Worm (Caenorhabditis elegans) whole organism, late embryonic: ENCODE measurements around the gene H39E20.1.

Experiments used
- K02D7.2 ChIP-seq: sonication (generic microtip); optimal IDR thresholded peaks from 2 replicates; lab custom pipeline; 2017; ENCODE audit warnings: mild to moderate bottlenecking, missing genetic modification characterization, missing compliant biosample characterization
- T23F11.4 ChIP-seq: fragments of 200-800 bp; sonication (Bioruptor generic); optimal IDR thresholded peaks from 2 replicates; lab custom pipeline; 2018; ENCODE audit warnings: mild to moderate bottlenecking, missing genetic modification characterization, missing compliant biosample characterization
- Y22D7AL.16 ChIP-seq: sonication (generic microtip); optimal IDR thresholded peaks from 2 replicates; lab custom pipeline; 2016; ENCODE audit warnings: missing genetic modification characterization, missing compliant biosample characterization
- ama-1 ChIP-seq: fragments of 150-350 bp; optimal IDR thresholded peaks from 2 replicates; lab custom pipeline; 2014
- ceh-14 ChIP-seq: sonication (generic microtip); optimal IDR thresholded peaks from 2 replicates; lab custom pipeline; 2016; ENCODE audit warnings: missing genotype, missing genetic modification characterization, missing compliant biosample characterization
- ceh-18 ChIP-seq: sonication (generic microtip); optimal IDR thresholded peaks from 2 replicates; lab custom pipeline; 2016; ENCODE audit warnings: missing genetic modification characterization, missing compliant biosample characterization
- ceh-19 ChIP-seq: fragments of 200-800 bp; sonication (Bioruptor generic); optimal IDR thresholded peaks from 2 replicates; lab custom pipeline; 2018; ENCODE audit warnings: mild to moderate bottlenecking, missing genetic modification characterization, missing compliant biosample characterization
- ceh-2 ChIP-seq: sonication (generic microtip); optimal IDR thresholded peaks from 2 replicates; lab custom pipeline; 2016; ENCODE audit warnings: missing genotype, missing genetic modification characterization, missing compliant biosample characterization
- ceh-22 ChIP-seq: sonication (generic microtip); optimal IDR thresholded peaks from 2 replicates; lab custom pipeline; 2017; ENCODE audit warnings: missing biosample characterization, missing genetic modification characterization
- ceh-24 ChIP-seq: sonication (generic microtip); optimal IDR thresholded peaks from 2 replicates; lab custom pipeline; 2016; ENCODE audit warnings: mild to moderate bottlenecking, missing genetic modification characterization, missing compliant biosample characterization
- ceh-48 ChIP-seq: sonication (generic microtip); optimal IDR thresholded peaks from 2 replicates; lab custom pipeline; 2016; ENCODE audit warnings: missing genetic modification characterization, inconsistent platforms, missing compliant biosample characterization
- ceh-6 ChIP-seq: fragments of 200-800 bp; sonication (Bioruptor generic); optimal IDR thresholded peaks from 2 replicates; lab custom pipeline; 2018; ENCODE audit warnings: mild to moderate bottlenecking, missing genetic modification characterization, missing compliant biosample characterization
- che-1 ChIP-seq: sonication (generic microtip); optimal IDR thresholded peaks from 2 replicates; lab custom pipeline; 2016; ENCODE audit warnings: mild to moderate bottlenecking, missing genetic modification characterization, missing compliant biosample characterization
- dmd-4 ChIP-seq: sonication (generic microtip); optimal IDR thresholded peaks from 2 replicates; lab custom pipeline; 2016; ENCODE audit warnings: borderline replicate concordance, missing genetic modification characterization, missing compliant biosample characterization
- dve-1 ChIP-seq: sonication (generic microtip); optimal IDR thresholded peaks from 2 replicates; lab custom pipeline; 2017; ENCODE audit warnings: antibody characterized with exemption, mild to moderate bottlenecking, missing genetic modification characterization, missing compliant biosample characterization
- elt-2 ChIP-seq: sonication (generic microtip); optimal IDR thresholded peaks from 2 replicates; lab custom pipeline; 2016; ENCODE audit warnings: missing genetic modification reagents, missing genetic modification characterization, missing compliant biosample characterization
- elt-4 ChIP-seq: sonication (generic microtip); optimal IDR thresholded peaks from 2 replicates; lab custom pipeline; 2016; ENCODE audit warnings: missing genetic modification characterization, missing compliant biosample characterization
- eyg-1 ChIP-seq: sonication (generic microtip); optimal IDR thresholded peaks from 2 replicates; lab custom pipeline; 2016; ENCODE audit warnings: missing genotype, missing genetic modification characterization, missing compliant biosample characterization
- fax-1 ChIP-seq: sonication (generic microtip); optimal IDR thresholded peaks from 2 replicates; lab custom pipeline; 2016; ENCODE audit warnings: missing genotype, missing genetic modification characterization, missing compliant biosample characterization
- fkh-6 ChIP-seq: sonication (generic microtip); optimal IDR thresholded peaks from 2 replicates; lab custom pipeline; 2016; ENCODE audit warnings: missing genetic modification characterization, missing compliant biosample characterization
- hlh-13 ChIP-seq: fragments of 200-800 bp; sonication (Bioruptor generic); optimal IDR thresholded peaks from 2 replicates; lab custom pipeline; 2018; ENCODE audit warnings: mild to moderate bottlenecking, missing genetic modification characterization, missing compliant biosample characterization
- hlh-15 ChIP-seq: sonication (generic microtip); optimal IDR thresholded peaks from 2 replicates; lab custom pipeline; 2016; ENCODE audit warnings: missing genetic modification characterization, missing compliant biosample characterization
- hlh-30 ChIP-seq: sonication (generic microtip); optimal IDR thresholded peaks from 2 replicates; lab custom pipeline; 2017; ENCODE audit warnings: antibody characterized with exemption, missing genetic modification characterization, missing compliant biosample characterization; ENCODE audit not compliant: insufficient read depth
- hlh-6 ChIP-seq: sonication (generic microtip); optimal IDR thresholded peaks from 2 replicates; lab custom pipeline; 2016; ENCODE audit warnings: missing genotype, missing genetic modification characterization, missing compliant biosample characterization
- madf-2 ChIP-seq: sonication (generic microtip); optimal IDR thresholded peaks from 2 replicates; lab custom pipeline; 2017; ENCODE audit warnings: missing genetic modification characterization, missing compliant biosample characterization
- mec-3 ChIP-seq: sonication (generic microtip); optimal IDR thresholded peaks from 2 replicates; lab custom pipeline; 2016; ENCODE audit warnings: borderline replicate concordance, missing genetic modification characterization, missing compliant biosample characterization
- nfya-1 ChIP-seq: sonication (generic microtip); optimal IDR thresholded peaks from 2 replicates; lab custom pipeline; 2017; ENCODE audit warnings: missing genetic modification characterization, mild to moderate bottlenecking, missing compliant biosample characterization, antibody characterized with exemption, moderate library complexity
- nhr-232 ChIP-seq: sonication (generic microtip); optimal IDR thresholded peaks from 2 replicates; lab custom pipeline; 2016; ENCODE audit warnings: missing genetic modification characterization, missing compliant biosample characterization
- odd-2 ChIP-seq: sonication (generic microtip); optimal IDR thresholded peaks from 2 replicates; lab custom pipeline; 2017; ENCODE audit warnings: antibody characterized with exemption, mild to moderate bottlenecking, missing genetic modification characterization, missing compliant biosample characterization
- pag-3 ChIP-seq: sonication (generic microtip); optimal IDR thresholded peaks from 2 replicates; lab custom pipeline; 2016; ENCODE audit warnings: missing compliant biosample characterization, missing genetic modification characterization, borderline replicate concordance
- pat-9 ChIP-seq: fragments of 200-800 bp; sonication (Bioruptor generic); optimal IDR thresholded peaks from 2 replicates; lab custom pipeline; 2018; ENCODE audit warnings: mild to moderate bottlenecking, missing genetic modification characterization, moderate library complexity, missing compliant biosample characterization
- pax-1 ChIP-seq: fragments of 150-350 bp; optimal IDR thresholded peaks from 2 replicates; lab custom pipeline; 2014; ENCODE audit warnings: missing biosample characterization, missing genetic modification characterization
- pha-4 ChIP-seq: fragments of 150-350 bp; optimal IDR thresholded peaks from 2 replicates; lab custom pipeline; 2018; ENCODE audit warnings: missing biosample characterization, missing genetic modification reagents, missing genetic modification characterization
- pqm-1 ChIP-seq: sonication (generic microtip); optimal IDR thresholded peaks from 2 replicates; lab custom pipeline; 2016; ENCODE audit warnings: missing genetic modification characterization, missing compliant biosample characterization
- pros-1 ChIP-seq: fragments of 150-350 bp; optimal IDR thresholded peaks from 2 replicates; lab custom pipeline; 2014; ENCODE audit warnings: missing biosample characterization, missing genetic modification reagents, missing genetic modification characterization
- ref-2 ChIP-seq: sonication (generic microtip); optimal IDR thresholded peaks from 2 replicates; lab custom pipeline; 2016; ENCODE audit warnings: missing genetic modification characterization, missing compliant biosample characterization
- rnt-1 ChIP-seq: sonication (generic microtip); optimal IDR thresholded peaks from 2 replicates; lab custom pipeline; 2016; ENCODE audit warnings: missing genetic modification characterization, missing compliant biosample characterization
- sdc-2 ChIP-seq: sonication (generic microtip); optimal IDR thresholded peaks from 2 replicates; lab custom pipeline; 2016; ENCODE audit warnings: missing genotype, missing genetic modification characterization, missing compliant biosample characterization
- sox-2 ChIP-seq: fragments of 200-800 bp; sonication (Bioruptor generic); IDR thresholded peaks from 2 replicates; pipeline ENCODE4 v1.3.6; 2022; ENCODE audit warnings: missing genetic modification reagents, missing genetic modification characterization, missing compliant biosample characterization
- tbx-2 ChIP-seq: sonication (generic microtip); optimal IDR thresholded peaks from 2 replicates; lab custom pipeline; 2016; ENCODE audit warnings: missing genetic modification characterization, missing compliant biosample characterization
- ttx-3 ChIP-seq: sonication (generic microtip); optimal IDR thresholded peaks from 2 replicates; lab custom pipeline; 2016; ENCODE audit warnings: missing genetic modification reagents, missing genetic modification characterization, missing compliant biosample characterization
- unc-3 ChIP-seq, 2 experiments: fragments of 200-800 bp in 1 of 2; sonication (Bioruptor generic) in 1 of 2; sonication (generic microtip) in 1 of 2; conservative IDR thresholded peaks in 1 of 2; optimal IDR thresholded peaks in 1 of 2; 2 replicates each; pipeline versions ENCODE4 v1.3.6 to Lab custom; 2016 to 2022; ENCODE audit warnings: missing compliant biosample characterization in 2 of 2, missing genetic modification characterization in 2 of 2, missing genetic modification reagents in 1 of 2
- unc-42 ChIP-seq: sonication (generic microtip); optimal IDR thresholded peaks from 2 replicates; lab custom pipeline; 2016; ENCODE audit warnings: missing genotype, missing genetic modification characterization, missing compliant biosample characterization
- unc-55 ChIP-seq: sonication (generic microtip); optimal IDR thresholded peaks from 2 replicates; lab custom pipeline; 2017; ENCODE audit warnings: missing biosample characterization, missing genetic modification reagents, missing genetic modification characterization
- unc-86 ChIP-seq: sonication (generic microtip); optimal IDR thresholded peaks from 2 replicates; lab custom pipeline; 2016; ENCODE audit warnings: missing genetic modification characterization, missing compliant biosample characterization
- zip-5 ChIP-seq: sonication (generic microtip); optimal IDR thresholded peaks from 2 replicates; lab custom pipeline; 2016; ENCODE audit warnings: missing genetic modification characterization, missing compliant biosample characterization

H39E20.1 gene

ce11 chrX:1383546-1383945 is 13.9 kb downstream of the H39E20.1 start:
- TF ChIP-seq mec-3 (tag; lab: Kevin White, UChicago) (no peak), tbx-2 (tag; lab: Kevin White, UChicago) (no peak), K02D7.2 (tag; lab: Kevin White, UChicago) (no peak), sdc-2 (tag; lab: Kevin White, UChicago) (peak; percentile 64), fax-1 (no peak), pax-1 (no peak), T23F11.4 (GFP tag; lab: Kevin White, UChicago) (no peak)

ce11 chrX:1381565-1381964 is 15.9 kb downstream of the H39E20.1 start, which contains the start of gene F56C3.10:
TSS of gene F56C3.10 (minus strand) at chrX:1381665.
- TF ChIP-seq ceh-22 (tag; lab: Kevin White, UChicago) = no peak
- TF ChIP-seq odd-2 (tag; lab: Kevin White, UChicago) = no peak
- TF ChIP-seq sox-2 = no peak
- TF ChIP-seq ceh-6 (GFP tag; lab: Kevin White, UChicago) = no peak
- TF ChIP-seq tbx-2 (tag; lab: Kevin White, UChicago) = no peak
- TF ChIP-seq, all 69 proteins: peak for 0

- TF ChIP-seq Y22D7AL.16 (peak; percentile 85), ref-2 (tag; lab: Kevin White, UChicago) (peak; percentile 84), ceh-18 (tag; lab: Kevin White, UChicago) (peak; percentile 76), ceh-24 (tag; lab: Kevin White, UChicago) (no peak), madf-2 (peak; percentile 82), pag-3 (tag; lab: Kevin White, UChicago) (peak; percentile 29), dve-1 (tag; lab: Kevin White, UChicago) (no peak), pros-1 (tag; lab: Kevin White, UChicago) (no peak), K02D7.2 (tag; lab: Kevin White, UChicago) (peak; percentile 77), unc-42 (tag; lab: Kevin White, UChicago) (peak; percentile 17), pax-1 (no peak), ceh-2 (tag; lab: Kevin White, UChicago) (peak; percentile 68), sdc-2 (tag; lab: Kevin White, UChicago) (peak; percentile 97), eyg-1 (tag; lab: Kevin White, UChicago) (peak; percentile 57), ceh-14 (tag; lab: Kevin White, UChicago) (peak; percentile 57), unc-86 (tag; lab: Kevin White, UChicago) (peak; percentile 77), hlh-13 (GFP tag; lab: Kevin White, UChicago) (peak; percentile 80), pqm-1 (tag; lab: Kevin White, UChicago) (peak; percentile 66), dmd-4 (tag; lab: Kevin White, UChicago) (peak; percentile 79), ceh-48 (tag; lab: Kevin White, UChicago) (peak; percentile 70), ama-1 (no peak), che-1 (tag; lab: Kevin White, UChicago) (peak; percentile 86), elt-2 (tag; lab: Kevin White, UChicago) (peak; percentile 88), fkh-6 (tag; lab: Kevin White, UChicago) (peak; percentile 78), odd-2 (tag; lab: Kevin White, UChicago) (peak; percentile 1), elt-4 (tag; lab: Kevin White, UChicago) (peak; percentile 80), unc-55 (GFP tag; lab: Kevin White, UChicago) (no peak), hlh-15 (peak; percentile 61), sox-2 (peak; percentile 57; the same call in 1 of the 2 replicates), hlh-6 (tag; lab: Kevin White, UChicago) (peak; percentile 89), zip-5 (peak; percentile 37), T23F11.4 (GFP tag; lab: Kevin White, UChicago) (peak; percentile 60), pha-4 (no peak), ttx-3 (peak; percentile 83), ceh-19 (GFP tag; lab: Kevin White, UChicago) (peak; percentile 90), pat-9 (tag; lab: Kevin White, UChicago) (peak; percentile 80), nfya-1 (tag; lab: Kevin White, UChicago) (peak; percentile 77), hlh-30 (tag; lab: Kevin White, UChicago) (peak; percentile 34), nhr-232 (tag; lab: Kevin White, UChicago) (peak; percentile 79), ceh-6 (GFP tag; lab: Kevin White, UChicago) (peak; percentile 90), mec-3 (tag; lab: Kevin White, UChicago) (no peak), rnt-1 (tag; lab: Kevin White, UChicago) (peak; percentile 85), fax-1 (peak; percentile 65), unc-3 (GFP tag; conservative IDR thresholded peaks at IDR 0.05; lab: Robert Waterston, UW) (peak; percentile 89), unc-3 (tag; optimal IDR thresholded peaks at IDR 0.05; lab: Kevin White, UChicago) (peak; percentile 38), ceh-22 (tag; lab: Kevin White, UChicago) (no peak)
These were observed 18.0 kb downstream of the H39E20.1 start for ce11 chrX:1379391-1379790.
